Worm (Caenorhabditis elegans) whole organism, mixed stage, embryonic: ENCODE data around the gene T05A8.6.

Source experiments
- M03D4.4 ChIP-seq: sonication (generic microtip); optimal IDR thresholded peaks from 2 replicates; lab custom pipeline; 2017; ENCODE audit warnings: mild to moderate bottlenecking, missing genetic modification characterization, missing compliant biosample characterization
- blmp-1 ChIP-seq: fragments of 150-350 bp; optimal IDR thresholded peaks from 2 replicates; lab custom pipeline; 2014; ENCODE audit warnings: missing biosample characterization, missing genetic modification characterization
- ces-1 ChIP-seq: fragments of 150-350 bp; optimal IDR thresholded peaks from 2 replicates; lab custom pipeline; 2014; ENCODE audit warnings: missing biosample characterization, missing genetic modification reagents, missing genetic modification characterization
- lin-32 ChIP-seq: fragments of 200-800 bp; sonication (Bioruptor generic); optimal IDR thresholded peaks from 2 replicates; lab custom pipeline; 2018; ENCODE audit warnings: mild to moderate bottlenecking, missing genetic modification characterization, missing compliant biosample characterization
- mab-5 ChIP-seq: fragments of 150-350 bp; optimal IDR thresholded peaks from 2 replicates; lab custom pipeline; 2014; ENCODE audit warnings: missing biosample characterization, missing genetic modification characterization
- mep-1 ChIP-seq: fragments of 150-350 bp; optimal IDR thresholded peaks from 2 replicates; lab custom pipeline; 2017; ENCODE audit warnings: missing biosample characterization, missing genetic modification reagents, missing genetic modification characterization, inconsistent platforms
- nhr-76 ChIP-seq: sonication (generic microtip); optimal IDR thresholded peaks from 2 replicates; lab custom pipeline; 2017; ENCODE audit warnings: missing biosample characterization, missing genetic modification characterization
- snpc-4 ChIP-seq: fragments of 150-350 bp; optimal IDR thresholded peaks from 2 replicates; lab custom pipeline; 2014; ENCODE audit warnings: missing biosample characterization, missing genetic modification characterization
- ztf-11 ChIP-seq: fragments of 150-350 bp; optimal IDR thresholded peaks from 2 replicates; lab custom pipeline; 2014; ENCODE audit warnings: missing biosample characterization, missing genetic modification characterization

DNA sequence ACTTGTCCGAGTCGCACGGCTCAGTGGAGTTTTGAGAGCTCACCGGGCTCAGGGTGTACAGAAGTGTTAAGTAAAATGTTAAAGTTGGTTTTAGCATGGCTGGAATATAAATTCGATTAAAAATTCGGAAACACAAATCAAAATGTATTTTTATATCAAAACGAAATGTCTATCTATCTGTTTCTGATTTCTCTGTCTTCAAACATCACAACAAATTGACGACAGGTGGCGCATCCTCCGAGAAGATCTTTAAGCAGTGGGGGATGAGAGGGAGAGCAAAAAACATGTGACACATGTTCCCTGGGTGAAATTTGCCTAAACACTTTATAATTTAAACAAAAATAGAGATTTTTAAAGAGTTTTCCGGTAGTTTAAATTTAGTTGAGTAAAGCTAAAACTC is 29.5 kb upstream of the T05A8.6 start, which contains the start of gene F08D12.7:
- TF ChIP-seq ztf-11 (tag; lab: Kevin White, UChicago): no peak
- TF ChIP-seq mep-1 (tag; lab: Kevin White, UChicago): no peak
- TF ChIP-seq mab-5 (tag; lab: Kevin White, UChicago): no peak
- TF ChIP-seq M03D4.4 (tag; lab: Kevin White, UChicago): no peak
- TF ChIP-seq lin-32 (GFP tag; lab: Kevin White, UChicago): no peak
- TF ChIP-seq nhr-76 (tag; lab: Kevin White, UChicago): no peak
- TF ChIP-seq blmp-1: no peak
- no peak for TF ChIP-seq ces-1 (GFP tag; lab: Kevin White, UChicago)
- TF ChIP-seq snpc-4 (tag; lab: Kevin White, UChicago): no peak
